Fruit fly (Drosophila melanogaster): ENCODE results near the gene mtg.
A peak's percentile ranks its signal among the peaks of the same experiment; 100 is the strongest.

The mtg gene

DNA sequence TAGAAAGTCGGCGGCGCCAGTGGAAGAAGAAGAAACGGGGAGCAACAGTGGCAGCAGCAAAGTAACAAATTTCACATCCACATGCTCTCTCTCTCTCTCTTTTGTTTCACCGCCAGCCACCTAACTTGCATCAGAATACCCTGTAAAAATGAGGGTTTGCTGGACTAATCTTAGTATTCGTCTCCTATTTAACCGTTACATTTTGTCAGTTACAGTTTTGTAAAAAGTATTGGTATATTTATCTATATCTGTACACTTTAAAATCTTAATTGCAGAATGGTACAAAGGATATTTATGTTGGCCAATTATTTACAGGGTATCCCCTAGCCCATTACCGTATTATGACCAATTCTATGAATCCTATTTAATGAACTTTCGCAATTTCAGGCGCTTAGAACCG lies 16.4 kb upstream of the mtg start (continued):
- TF ChIP-seq tx (GFP tag; optimal IDR thresholded peaks at IDR 0.05) (no peak), dm (GFP tag; optimal IDR thresholded peaks at IDR 0.05) (no peak), gcm2 (GFP tag; optimal IDR thresholded peaks at IDR 0.05) (no peak), CG6765 (GFP tag; optimal IDR thresholded peaks at IDR 0.05) (no peak), Camta (GFP tag; optimal IDR thresholded peaks at IDR 0.05) (no peak), klu (GFP tag; IDR thresholded peaks at IDR 0.05) (no peak), CG17912 (GFP tag; optimal IDR thresholded peaks at IDR 0.05) (no peak), CG4404 (GFP tag; IDR thresholded peaks at IDR 0.05) (no peak), CG6654 (GFP tag; optimal IDR thresholded peaks at IDR 0.05) (no peak), chif (GFP tag; optimal IDR thresholded peaks at IDR 0.05) (peak in 1 of 2 experiments; percentile 48), her (GFP tag; optimal IDR thresholded peaks at IDR 0.05) (no peak), lmd (GFP tag; IDR thresholded peaks at IDR 0.05) (no peak), CG30403 (GFP tag; optimal IDR thresholded peaks at IDR 0.05) (no peak), sim (GFP tag; IDR thresholded peaks at IDR 0.05) (no peak), ato (GFP tag; IDR thresholded peaks at IDR 0.05; ENCODE audit: partially characterized antibody) (peak; percentile 21; the same call in 1 of the 2 replicates), Lhr (GFP tag; optimal IDR thresholded peaks at IDR 0.05) (no peak), CG13775 (GFP tag; optimal IDR thresholded peaks at IDR 0.05) (peak; percentile 31), bsh (GFP tag; optimal IDR thresholded peaks at IDR 0.05) (peak in 1 of 2 experiments; percentile 63), salm (tag; optimal IDR thresholded peaks at IDR 0.05) (no peak), maf-S (GFP tag; optimal IDR thresholded peaks at IDR 0.05) (no peak), Hsf (GFP tag; optimal IDR thresholded peaks at IDR 0.05) (peak; percentile 20), nerfin-1 (tag; optimal IDR thresholded peaks at IDR 0.05) (no peak), vfl (GFP tag; optimal IDR thresholded peaks at IDR 0.05) (no peak), CG2889 (GFP tag; IDR thresholded peaks at IDR 0.05) (no peak), CG43689 (GFP tag; IDR thresholded peaks at IDR 0.05) (no peak), sd (tag; optimal IDR thresholded peaks at IDR 0.05) (no peak), jumu (GFP tag; optimal IDR thresholded peaks at IDR 0.05) (no peak), CG11093 (GFP tag; IDR thresholded peaks at IDR 0.05) (no peak), CG17612 (GFP tag; IDR thresholded peaks at IDR 0.05) (no peak), Max (GFP tag; optimal IDR thresholded peaks at IDR 0.05) (no peak), H2.0 (GFP tag; IDR thresholded peaks at IDR 0.05) (peak; percentile 26; the same call in 1 of the 2 replicates), btn (GFP tag; optimal IDR thresholded peaks at IDR 0.05) (no peak), CG8924 (tag; optimal IDR thresholded peaks at IDR 0.05) (no peak), mld (GFP tag; IDR thresholded peaks at IDR 0.05; ENCODE audit: partially characterized antibody) (no peak), Fer3 (tag; optimal IDR thresholded peaks at IDR 0.05) (no peak), wek (GFP tag; optimal IDR thresholded peaks at IDR 0.05) (no peak), Hmr (GFP tag; optimal IDR thresholded peaks at IDR 0.05) (no peak), CG10543 (GFP tag; optimal IDR thresholded peaks at IDR 0.05) (no peak), bowl (GFP tag; IDR thresholded peaks at IDR 0.05) (no peak), CG17328 (GFP tag; IDR thresholded peaks at IDR 0.05) (0 out of 2 replicates have a peak, but pooled peaks have one; percentile 46), unpg (GFP tag; optimal IDR thresholded peaks at IDR 0.05) (peak; percentile 10), CG15514 (GFP tag; optimal IDR thresholded peaks at IDR 0.05) (no peak)

Data from whole organism, embryonic.